Fruit fly (Drosophila melanogaster) whole organism, embryonic: ENCODE measurements around the gene dpr14.

Experiments
- CG12071 ChIP-seq: fragments of 200-800 bp; sonication (Bioruptor generic); optimal IDR thresholded peaks from 3 replicates; lab custom pipeline; 2018; ENCODE audit warnings: missing biosample characterization, mild to moderate bottlenecking, missing genetic modification characterization
- CG2129 ChIP-seq: fragments of 200-800 bp; sonication (Bioruptor generic); IDR thresholded peaks from 2 replicates; pipeline ENCODE4 v1.3.6; 2022; ENCODE audit warnings: missing biosample characterization, missing genetic modification characterization; ENCODE audit not compliant: partially characterized antibody
- CG30403 ChIP-seq: fragments of 200-800 bp; sonication (Bioruptor generic); optimal IDR thresholded peaks from 3 replicates; lab custom pipeline; 2016; ENCODE audit warnings: missing biosample characterization, missing genetic modification characterization
- CG6854 ChIP-seq: fragments of 200-800 bp; sonication (Bioruptor generic); optimal IDR thresholded peaks from 3 replicates; lab custom pipeline; 2017; ENCODE audit warnings: missing biosample characterization, mild to moderate bottlenecking, missing genetic modification characterization
- Dip2 ChIP-seq: fragments of 200-800 bp; sonication (Bioruptor generic); IDR thresholded peaks from 2 replicates; pipeline ENCODE4 v1.3.6; 2022; ENCODE audit warnings: missing biosample characterization, missing genetic modification characterization
- E2f2 ChIP-seq: fragments of 200-800 bp; sonication (Bioruptor generic); IDR thresholded peaks from 2 replicates; pipeline ENCODE4 v1.3.6; 2022; ENCODE audit warnings: missing biosample characterization, missing genetic modification characterization
- Gsc ChIP-seq: fragments of 200-800 bp; sonication (Bioruptor generic); IDR thresholded peaks from 2 replicates; pipeline ENCODE4 v1.3.6; 2022; ENCODE audit warnings: missing biosample characterization, missing genetic modification characterization
- HmgZ ChIP-seq: fragments of 200-800 bp; sonication (Bioruptor generic); optimal IDR thresholded peaks from 2 replicates; lab custom pipeline; 2018; ENCODE audit warnings: missing biosample characterization, mild to moderate bottlenecking, missing genetic modification characterization
- MBD-R2 ChIP-seq: fragments of 200-800 bp; sonication (Bioruptor generic); IDR thresholded peaks from 2 replicates; pipeline ENCODE4 v1.3.6; 2022; ENCODE audit warnings: missing biosample characterization, missing genetic modification characterization
- corto ChIP-seq: fragments of 200-800 bp; sonication (Bioruptor generic); optimal IDR thresholded peaks from 2 replicates; lab custom pipeline; 2016; ENCODE audit warnings: missing biosample characterization, mild to moderate bottlenecking, missing genetic modification characterization, moderate library complexity
- lab ChIP-seq: fragments of 200-800 bp; sonication (Bioruptor generic); optimal IDR thresholded peaks from 3 replicates; lab custom pipeline; 2017; ENCODE audit warnings: missing biosample characterization, missing genetic modification characterization, mild to moderate bottlenecking, moderate library complexity, missing genetic modification reagents
- pan ChIP-seq, 4 experiments: fragments of >200 bp in 3 of 4; fragments of 200-800 bp in 1 of 4; sonication (Bioruptor generic) in 1 of 4; optimal IDR thresholded peaks in 3 of 4; IDR thresholded peaks in 1 of 4; 2 replicates each; pipeline versions ENCODE4 v1.3.6 to Lab custom; 2017 to 2022; ENCODE audit warnings: missing biosample characterization in 2 of 4, missing genetic modification characterization in 2 of 4, mixed read lengths in 1 of 4
- tna ChIP-seq: fragments of 200-800 bp; sonication (Bioruptor generic); IDR thresholded peaks from 2 replicates; pipeline ENCODE4 v1.3.6; 2022; ENCODE audit warnings: missing biosample characterization, missing genetic modification characterization; ENCODE audit not compliant: partially characterized antibody

dm6 chrX:7857873-7858272 lies 50.2 kb downstream of the dpr14 start, which contains the start of gene CG1409:
- no peak for TF ChIP-seq Gsc (GFP tag; lab: Robert Waterston, UW)
- TF ChIP-seq Dip2: no peak
- no peak for TF ChIP-seq tna (GFP tag; lab: Robert Waterston, UW)
- no peak for TF ChIP-seq MBD-R2
- TF ChIP-seq corto (GFP tag; lab: Kevin White, UChicago): no peak
- no peak for TF ChIP-seq CG12071 (GFP tag; lab: Kevin White, UChicago)
- TF ChIP-seq lab (GFP tag; lab: Kevin White, UChicago): no peak
- no peak for TF ChIP-seq pan (optimal IDR thresholded peaks at IDR 0.05; lab: Kevin White, UChicago)
- TF ChIP-seq pan (GFP tag; optimal IDR thresholded peaks at IDR 0.05 in 1 of 2, IDR thresholded peaks at IDR 0.05 in 1 of 2): no peak
- TF ChIP-seq CG2129 (GFP tag; lab: Robert Waterston, UW): no peak
- no peak for TF ChIP-seq CG6854 (GFP tag; lab: Kevin White, UChicago)
- TF ChIP-seq HmgZ: no peak
- TF ChIP-seq CG30403 (GFP tag; lab: Kevin White, UChicago): no peak
- TF ChIP-seq E2f2 (GFP tag; lab: Robert Waterston, UW): no peak
